Fruit fly (Drosophila melanogaster) whole organism, embryonic: ENCODE results near the gene CG6441.

ENCODE experiments used
- Awh ChIP-seq: fragments of 200-800 bp; sonication (Bioruptor generic); IDR thresholded peaks from 2 replicates; pipeline ENCODE4, ENCODE4 v1.3.6; 2022; ENCODE audit warnings: missing biosample characterization, missing genetic modification characterization
- Bteb2 ChIP-seq: fragments of 200-800 bp; sonication (Bioruptor generic); optimal IDR thresholded peaks from 2 replicates; lab custom pipeline; 2016; ENCODE audit warnings: missing biosample characterization, missing genetic modification characterization
- CG10267 ChIP-seq: fragments of 200-800 bp; sonication (Bioruptor generic); optimal IDR thresholded peaks from 2 replicates; lab custom pipeline; 2018; ENCODE audit warnings: missing biosample characterization, mild to moderate bottlenecking, missing genetic modification characterization, moderate library complexity
- CG10274 ChIP-seq: fragments of 200-800 bp; sonication (Bioruptor generic); optimal IDR thresholded peaks from 3 replicates; lab custom pipeline; 2017; ENCODE audit warnings: missing biosample characterization, mild to moderate bottlenecking, missing genetic modification characterization
- CG10979 ChIP-seq: fragments of 200-800 bp; sonication (Bioruptor generic); optimal IDR thresholded peaks from 2 replicates; lab custom pipeline; 2018; ENCODE audit warnings: missing biosample characterization, mild to moderate bottlenecking, missing genetic modification characterization, moderate library complexity
- CG11504 ChIP-seq: fragments of 200-800 bp; sonication (Bioruptor generic); optimal IDR thresholded peaks from 3 replicates; lab custom pipeline; 2019; ENCODE audit warnings: missing biosample characterization, mild to moderate bottlenecking, missing genetic modification characterization, moderate library complexity
- CG11696 ChIP-seq: fragments of 200-800 bp; sonication (Bioruptor generic); IDR thresholded peaks from 2 replicates; pipeline ENCODE4 v1.3.6; 2022; ENCODE audit warnings: missing biosample characterization, missing genetic modification characterization
- CG12104 ChIP-seq: fragments of 200-800 bp; sonication (Bioruptor generic); optimal IDR thresholded peaks from 3 replicates; lab custom pipeline; 2016; ENCODE audit warnings: missing biosample characterization, missing genetic modification characterization
- CG13894 ChIP-seq: fragments of 200-800 bp; sonication (Bioruptor generic); optimal IDR thresholded peaks from 3 replicates; lab custom pipeline; 2018; ENCODE audit warnings: missing biosample characterization, mild to moderate bottlenecking, missing genetic modification characterization, moderate library complexity
- CG15269 ChIP-seq: fragments of 200-800 bp; sonication (Bioruptor generic); optimal IDR thresholded peaks from 2 replicates; lab custom pipeline; 2018; ENCODE audit warnings: missing biosample characterization, mild to moderate bottlenecking, missing genetic modification characterization, moderate library complexity
- CG15479 ChIP-seq: fragments of 200-800 bp; sonication (Bioruptor generic); optimal IDR thresholded peaks from 3 replicates; lab custom pipeline; 2019; ENCODE audit warnings: missing biosample characterization, mild to moderate bottlenecking, missing genetic modification characterization, moderate library complexity
- CG1832 ChIP-seq: fragments of 200-800 bp; sonication (Bioruptor generic); optimal IDR thresholded peaks from 2 replicates; lab custom pipeline; 2017; ENCODE audit warnings: missing biosample characterization, mild to moderate bottlenecking, missing genetic modification characterization, inconsistent platforms
- CG30020 ChIP-seq: fragments of 200-800 bp; optimal IDR thresholded peaks from 2 replicates; lab custom pipeline; 2019; ENCODE audit warnings: missing biosample characterization, mild to moderate bottlenecking, missing genetic modification characterization, moderate library complexity
- CG4730 ChIP-seq: fragments of 200-800 bp; sonication (Bioruptor generic); IDR thresholded peaks from 2 replicates; pipeline ENCODE4 v1.3.6; 2022; ENCODE audit warnings: missing biosample characterization, missing genetic modification characterization
- CG7357 ChIP-seq: fragments of 200-800 bp; sonication (Bioruptor generic); IDR thresholded peaks from 3 replicates; pipeline ENCODE4 v1.3.6; 2022; ENCODE audit warnings: missing biosample characterization, missing genetic modification characterization
- CG7928 ChIP-seq: fragments of 200-800 bp; sonication (Bioruptor generic); optimal IDR thresholded peaks from 2 replicates; lab custom pipeline; 2017; ENCODE audit warnings: missing biosample characterization, mild to moderate bottlenecking, missing genetic modification characterization
- Doc2 ChIP-seq: fragments of 200-800 bp; sonication (Bioruptor generic); IDR thresholded peaks from 2 replicates; pipeline ENCODE4 v1.3.6; 2022; ENCODE audit warnings: missing biosample characterization, missing genetic modification characterization
- Hand ChIP-seq: fragments of 200-800 bp; sonication (Bioruptor generic); optimal IDR thresholded peaks from 2 replicates; lab custom pipeline; 2017; ENCODE audit warnings: mild to moderate bottlenecking, missing biosample characterization, missing genetic modification reagents, missing genetic modification characterization
- HmgD ChIP-seq: fragments of 200-800 bp; sonication (Bioruptor generic); optimal IDR thresholded peaks from 3 replicates; lab custom pipeline; 2016; ENCODE audit warnings: missing biosample characterization, missing genetic modification characterization
- Hmx ChIP-seq: fragments of 200-800 bp; sonication (Bioruptor generic); optimal IDR thresholded peaks from 2 replicates; lab custom pipeline; 2016; ENCODE audit warnings: missing biosample characterization, missing genetic modification characterization
- Hr3 ChIP-seq: fragments of 200-800 bp; sonication (Bioruptor generic); optimal IDR thresholded peaks from 3 replicates; lab custom pipeline; 2016; ENCODE audit warnings: missing biosample characterization, missing genetic modification characterization
- Hr51 ChIP-seq, 2 experiments: fragments of 200-800 bp; sonication (Bioruptor generic); optimal IDR thresholded peaks; 2 replicates in 1 of 2; 3 replicates in 1 of 2; lab custom pipeline; 2016 to 2018; ENCODE audit warnings: missing biosample characterization in 2 of 2, missing genetic modification characterization in 2 of 2, mild to moderate bottlenecking in 1 of 2, moderate library complexity in 1 of 2
- Max ChIP-seq: fragments of 200-800 bp; sonication (Bioruptor generic); optimal IDR thresholded peaks from 2 replicates; lab custom pipeline; 2016; ENCODE audit warnings: missing biosample characterization, mild to moderate bottlenecking, missing genetic modification characterization
- Myb ChIP-seq: fragments of 200-800 bp; sonication (Bioruptor generic); optimal IDR thresholded peaks from 2 replicates; lab custom pipeline; 2016; ENCODE audit warnings: missing biosample characterization, missing genetic modification characterization
- Ravus ChIP-seq: fragments of 200-800 bp; sonication (Bioruptor generic); IDR thresholded peaks from 2 replicates; pipeline ENCODE4 v1.3.6; 2022; ENCODE audit warnings: missing biosample characterization, missing genetic modification characterization
- Six4 ChIP-seq: fragments of 200-800 bp; sonication (Bioruptor generic); optimal IDR thresholded peaks from 2 replicates; lab custom pipeline; 2016; ENCODE audit warnings: missing biosample characterization, missing genetic modification characterization
- Trl ChIP-seq, 3 experiments: fragments of >200 bp in 2 of 3; fragments of 200-800 bp in 1 of 3; sonication (Bioruptor generic) in 1 of 3; optimal IDR thresholded peaks; 2 replicates in 1 of 3; 3 replicates in 2 of 3; lab custom pipeline; 2016 to 2017; ENCODE audit warnings: missing biosample characterization in 1 of 3, missing genetic modification characterization in 1 of 3
- YL-1 ChIP-seq: fragments of 200-800 bp; sonication (Bioruptor generic); optimal IDR thresholded peaks from 3 replicates; lab custom pipeline; 2017; ENCODE audit warnings: missing biosample characterization, mild to moderate bottlenecking, missing genetic modification characterization
- chif ChIP-seq, 2 experiments: fragments of 200-800 bp; sonication (Bioruptor generic); optimal IDR thresholded peaks; 3 replicates each; lab custom pipeline; 2016; ENCODE audit warnings: missing biosample characterization in 2 of 2, missing genetic modification characterization in 2 of 2
- da ChIP-seq: fragments of 200-800 bp; sonication (Bioruptor generic); optimal IDR thresholded peaks from 2 replicates; lab custom pipeline; 2016; ENCODE audit warnings: missing biosample characterization, missing genetic modification characterization
- dimm ChIP-seq: fragments of 200-800 bp; sonication (Bioruptor generic); IDR thresholded peaks from 2 replicates; pipeline ENCODE4 v1.3.6; 2022; ENCODE audit warnings: missing biosample characterization, missing genetic modification characterization
- disco-r ChIP-seq: fragments of 200-800 bp; sonication (Bioruptor generic); optimal IDR thresholded peaks from 2 replicates; lab custom pipeline; 2016; ENCODE audit warnings: missing biosample characterization, missing genetic modification characterization
- emc ChIP-seq: fragments of 200-800 bp; sonication (Bioruptor generic); optimal IDR thresholded peaks from 2 replicates; lab custom pipeline; 2016; ENCODE audit warnings: missing biosample characterization, missing genetic modification characterization
- gsb-n ChIP-seq: fragments of 200-800 bp; sonication (Bioruptor generic); optimal IDR thresholded peaks from 3 replicates; lab custom pipeline; 2018; ENCODE audit warnings: missing biosample characterization, mild to moderate bottlenecking, missing genetic modification characterization
- hth ChIP-seq: fragments of >200 bp; optimal IDR thresholded peaks from 2 replicates; lab custom pipeline; 2017; ENCODE audit warnings: inconsistent platforms
- inv ChIP-seq: fragments of 200-800 bp; sonication (Bioruptor generic); IDR thresholded peaks from 2 replicates; pipeline ENCODE4 v1.3.6; 2022; ENCODE audit warnings: missing biosample characterization, missing genetic modification characterization; ENCODE audit not compliant: partially characterized antibody
- kni ChIP-seq: fragments of 200-800 bp; sonication (Bioruptor generic); optimal IDR thresholded peaks from 3 replicates; lab custom pipeline; 2017; ENCODE audit warnings: mild to moderate bottlenecking, missing biosample characterization, missing genetic modification reagents, missing genetic modification characterization
- lbe ChIP-seq: fragments of 200-800 bp; sonication (Bioruptor generic); optimal IDR thresholded peaks from 2 replicates; lab custom pipeline; 2016; ENCODE audit warnings: missing biosample characterization, mild to moderate bottlenecking, missing genetic modification characterization
- lilli ChIP-seq: fragments of 200-800 bp; sonication (Bioruptor generic); optimal IDR thresholded peaks from 3 replicates; lab custom pipeline; 2016; ENCODE audit warnings: missing biosample characterization, missing genetic modification characterization
- oc ChIP-seq: fragments of 200-800 bp; sonication (Bioruptor generic); optimal IDR thresholded peaks from 2 replicates; lab custom pipeline; 2018; ENCODE audit warnings: missing biosample characterization, mild to moderate bottlenecking, missing genetic modification characterization, moderate library complexity
- otp ChIP-seq: fragments of 200-800 bp; sonication (Bioruptor generic); IDR thresholded peaks from 3 replicates; pipeline ENCODE4, ENCODE4 v1.3.6; 2022; ENCODE audit warnings: missing biosample characterization, missing genetic modification characterization
- pros ChIP-seq: fragments of 200-800 bp; sonication (Bioruptor generic); optimal IDR thresholded peaks from 3 replicates; lab custom pipeline; 2019; ENCODE audit warnings: missing biosample characterization, mild to moderate bottlenecking, missing genetic modification characterization, moderate library complexity
- ro ChIP-seq: fragments of 200-800 bp; sonication (Bioruptor generic); IDR thresholded peaks from 2 replicates; pipeline ENCODE4 v1.3.6; 2022; ENCODE audit warnings: missing biosample characterization, missing genetic modification characterization
- scrt ChIP-seq: fragments of 200-800 bp; sonication (Bioruptor generic); optimal IDR thresholded peaks from 2 replicates; lab custom pipeline; 2018; ENCODE audit warnings: missing biosample characterization, mild to moderate bottlenecking, missing genetic modification characterization, moderate library complexity
- sisA ChIP-seq: fragments of 200-800 bp; sonication (Bioruptor generic); IDR thresholded peaks from 2 replicates; pipeline ENCODE4 v1.3.6; 2022; ENCODE audit warnings: missing biosample characterization, missing genetic modification characterization
- sna ChIP-seq: fragments of 200-800 bp; sonication (Bioruptor generic); IDR thresholded peaks from 2 replicates; pipeline ENCODE4 v1.3.6; 2022; ENCODE audit warnings: missing biosample characterization, missing genetic modification characterization; ENCODE audit not compliant: partially characterized antibody
- sug ChIP-seq: fragments of 200-800 bp; optimal IDR thresholded peaks from 2 replicates; lab custom pipeline; 2019; ENCODE audit warnings: missing biosample characterization, mild to moderate bottlenecking, missing genetic modification characterization, moderate library complexity
- tx ChIP-seq: fragments of 200-800 bp; sonication (Bioruptor generic); optimal IDR thresholded peaks from 2 replicates; lab custom pipeline; 2016; ENCODE audit warnings: missing biosample characterization, missing genetic modification characterization
- unpg ChIP-seq: fragments of 200-800 bp; sonication (Bioruptor generic); optimal IDR thresholded peaks from 3 replicates; lab custom pipeline; 2018; ENCODE audit warnings: missing biosample characterization, mild to moderate bottlenecking, missing genetic modification characterization, moderate library complexity

The CG6441 gene

dm6 chr2L:7433957-7434736, 40.4 kb upstream of the CG6441 start (continued):
- no peak for TF ChIP-seq CG30020 (tag; lab: Kevin White, UChicago)
- peak; percentile 90 for TF ChIP-seq CG11504 (tag; lab: Kevin White, UChicago)
- TF ChIP-seq CG4730 (GFP tag; lab: Robert Waterston, UW) = peak; percentile 30; the same call in 1 of the 2 replicates
- TF ChIP-seq tx (GFP tag; lab: Kevin White, UChicago) = no peak
- peak; percentile 74 for TF ChIP-seq sisA
- TF ChIP-seq lbe (GFP tag; lab: Kevin White, UChicago) = no peak
- 0 out of 2 replicates have a peak, but pooled peaks have one; percentile 35 for TF ChIP-seq Awh
- TF ChIP-seq Max (GFP tag; lab: Kevin White, UChicago) = no peak
- no peak for TF ChIP-seq Trl (optimal IDR thresholded peaks at IDR 0.05; lab: Kevin White, UChicago)
- no peak for TF ChIP-seq Trl (GFP tag; optimal IDR thresholded peaks at IDR 0.05; lab: Kevin White, UChicago)
- peak; percentile 75 for TF ChIP-seq CG13894
- no peak for TF ChIP-seq CG15479 (GFP tag; lab: Kevin White, UChicago)
- no peak for TF ChIP-seq CG1832 (GFP tag; lab: Kevin White, UChicago)
- no peak for TF ChIP-seq CG7357 (GFP tag; lab: Robert Waterston, UW)
- TF ChIP-seq lilli (GFP tag; lab: Kevin White, UChicago) = peak; percentile 36
- no peak for TF ChIP-seq hth (lab: Kevin White, UChicago)
- TF ChIP-seq inv (GFP tag; lab: Robert Waterston, UW) = no peak
- no peak for TF ChIP-seq Six4 (GFP tag; lab: Kevin White, UChicago)
- TF ChIP-seq Hr3 = peak; percentile 68
- TF ChIP-seq CG11696 = peak; percentile 62
- no peak for TF ChIP-seq Hmx (GFP tag; lab: Kevin White, UChicago)
- no peak for TF ChIP-seq Myb (GFP tag; lab: Kevin White, UChicago)
- TF ChIP-seq CG10267 (tag; lab: Kevin White, UChicago) = peak; percentile 60
- no peak for TF ChIP-seq Doc2 (GFP tag; lab: Robert Waterston, UW)
- peak; percentile 83 for TF ChIP-seq Ravus (GFP tag; lab: Robert Waterston, UW)
- peak; percentile 88 for TF ChIP-seq Hand (GFP tag; lab: Kevin White, UChicago)
- TF ChIP-seq Hr51 (GFP tag; optimal IDR thresholded peaks at IDR 0.05; lab: Kevin White, UChicago) = peak; percentile 48 to 84
- 0 out of 2 replicates have a peak, but pooled peaks have one; percentile 41 for TF ChIP-seq ro (GFP tag; lab: Robert Waterston, UW)
- TF ChIP-seq oc = peak; percentile 48
- no peak for TF ChIP-seq sna (GFP tag; lab: Robert Waterston, UW)
- no peak for TF ChIP-seq da (GFP tag; lab: Kevin White, UChicago)
- TF ChIP-seq chif (GFP tag; optimal IDR thresholded peaks at IDR 0.05; lab: Kevin White, UChicago) = no peak
- TF ChIP-seq gsb-n (tag; lab: Kevin White, UChicago) = peak; percentile 2
- peak; percentile 10 for TF ChIP-seq Bteb2 (GFP tag; lab: Kevin White, UChicago)
- TF ChIP-seq CG10274 (GFP tag; lab: Kevin White, UChicago) = peak; percentile 44
- peak; percentile 30 for TF ChIP-seq CG10979 (tag; lab: Kevin White, UChicago)
- peak; percentile 44; the same call in 1 of the 3 replicates for TF ChIP-seq otp (GFP tag; lab: Robert Waterston, UW)
- peak; percentile 3 for TF ChIP-seq emc (GFP tag; lab: Kevin White, UChicago)
- no peak for TF ChIP-seq kni
- TF ChIP-seq CG15269 (tag; lab: Kevin White, UChicago) = peak; percentile 90
- peak; percentile 74 for TF ChIP-seq unpg (GFP tag; lab: Kevin White, UChicago)
- no peak for TF ChIP-seq CG12104 (GFP tag; lab: Kevin White, UChicago)
- no peak for TF ChIP-seq dimm
- no peak for TF ChIP-seq HmgD
- peak; percentile 12 for TF ChIP-seq CG7928 (GFP tag; lab: Kevin White, UChicago)
- TF ChIP-seq sug (tag; lab: Kevin White, UChicago) = peak; percentile 73
- TF ChIP-seq disco-r (GFP tag; lab: Kevin White, UChicago) = no peak
- peak; percentile 59 for TF ChIP-seq scrt (GFP tag; lab: Kevin White, UChicago)
- TF ChIP-seq YL-1 (GFP tag; lab: Kevin White, UChicago) = no peak
- no peak for TF ChIP-seq pros (GFP tag; lab: Kevin White, UChicago)
